Worm (Caenorhabditis elegans) whole organism, L4/young adult: ENCODE measurements around the gene T20B12.7.

Experiments
- W03F9.2 ChIP-seq: fragments of 150-350 bp; optimal IDR thresholded peaks from 2 replicates; lab custom pipeline; 2014; ENCODE audit warnings: missing biosample characterization, missing genetic modification characterization
- him-1 ChIP-seq: sonication (generic microtip); optimal IDR thresholded peaks from 2 replicates; lab custom pipeline; 2016; ENCODE audit warnings: missing genotype, missing genetic modification reagents, missing genetic modification characterization, missing compliant biosample characterization

ce11 chrIII:7335220-7335619 is 43.6 kb downstream of the T20B12.7 start, which contains the start of gene F56C9.10:
- no peak for TF ChIP-seq him-1 (tag; lab: Kevin White, UChicago)
- peak; percentile 85 for TF ChIP-seq W03F9.2 (tag; lab: Kevin White, UChicago)
